Worm (Caenorhabditis elegans) whole organism, late embryonic: ENCODE results near the gene tps-2.

Source experiments
- C38D4.7 ChIP-seq: fragments of 200-800 bp; sonication (Bioruptor generic); optimal IDR thresholded peaks from 2 replicates; lab custom pipeline; 2018; ENCODE audit warnings: mild to moderate bottlenecking, missing genetic modification characterization, moderate library complexity, missing compliant biosample characterization
- K02D7.2 ChIP-seq: sonication (generic microtip); optimal IDR thresholded peaks from 2 replicates; lab custom pipeline; 2017; ENCODE audit warnings: mild to moderate bottlenecking, missing genetic modification characterization, missing compliant biosample characterization
- K09A11.1 ChIP-seq: sonication (generic microtip); optimal IDR thresholded peaks from 2 replicates; lab custom pipeline; 2017; ENCODE audit warnings: antibody characterized with exemption, mild to moderate bottlenecking, missing genetic modification characterization, missing compliant biosample characterization; ENCODE audit not compliant: insufficient read depth
- ama-1 ChIP-seq: fragments of 150-350 bp; optimal IDR thresholded peaks from 2 replicates; lab custom pipeline; 2014
- ceh-18 ChIP-seq: sonication (generic microtip); optimal IDR thresholded peaks from 2 replicates; lab custom pipeline; 2016; ENCODE audit warnings: missing genetic modification characterization, missing compliant biosample characterization
- ceh-24 ChIP-seq: sonication (generic microtip); optimal IDR thresholded peaks from 2 replicates; lab custom pipeline; 2016; ENCODE audit warnings: mild to moderate bottlenecking, missing genetic modification characterization, missing compliant biosample characterization
- ceh-30 ChIP-seq: fragments of 150-350 bp; optimal IDR thresholded peaks from 2 replicates; lab custom pipeline; 2014; ENCODE audit warnings: missing biosample characterization, missing genetic modification characterization
- ceh-31 ChIP-seq: sonication (generic microtip); optimal IDR thresholded peaks from 2 replicates; lab custom pipeline; 2016; ENCODE audit warnings: missing genetic modification characterization, missing compliant biosample characterization
- ceh-9 ChIP-seq: sonication (generic microtip); optimal IDR thresholded peaks from 2 replicates; lab custom pipeline; 2016; ENCODE audit warnings: mild to moderate bottlenecking, missing genetic modification characterization, inconsistent platforms, missing compliant biosample characterization
- che-1 ChIP-seq: sonication (generic microtip); optimal IDR thresholded peaks from 2 replicates; lab custom pipeline; 2016; ENCODE audit warnings: mild to moderate bottlenecking, missing genetic modification characterization, missing compliant biosample characterization
- dmd-4 ChIP-seq: sonication (generic microtip); optimal IDR thresholded peaks from 2 replicates; lab custom pipeline; 2016; ENCODE audit warnings: borderline replicate concordance, missing genetic modification characterization, missing compliant biosample characterization
- dve-1 ChIP-seq: sonication (generic microtip); optimal IDR thresholded peaks from 2 replicates; lab custom pipeline; 2017; ENCODE audit warnings: antibody characterized with exemption, mild to moderate bottlenecking, missing genetic modification characterization, missing compliant biosample characterization
- elt-2 ChIP-seq: sonication (generic microtip); optimal IDR thresholded peaks from 2 replicates; lab custom pipeline; 2016; ENCODE audit warnings: missing genetic modification reagents, missing genetic modification characterization, missing compliant biosample characterization
- ets-4 ChIP-seq: sonication (generic microtip); optimal IDR thresholded peaks from 2 replicates; lab custom pipeline; 2016; ENCODE audit warnings: missing genetic modification characterization, missing compliant biosample characterization
- eyg-1 ChIP-seq: sonication (generic microtip); optimal IDR thresholded peaks from 2 replicates; lab custom pipeline; 2016; ENCODE audit warnings: missing genotype, missing genetic modification characterization, missing compliant biosample characterization
- fax-1 ChIP-seq: sonication (generic microtip); optimal IDR thresholded peaks from 2 replicates; lab custom pipeline; 2016; ENCODE audit warnings: missing genotype, missing genetic modification characterization, missing compliant biosample characterization
- fkh-6 ChIP-seq: sonication (generic microtip); optimal IDR thresholded peaks from 2 replicates; lab custom pipeline; 2016; ENCODE audit warnings: missing genetic modification characterization, missing compliant biosample characterization
- gmeb-2 ChIP-seq: sonication (generic microtip); optimal IDR thresholded peaks from 2 replicates; lab custom pipeline; 2016; ENCODE audit warnings: missing genetic modification characterization, inconsistent platforms, missing compliant biosample characterization
- hlh-30 ChIP-seq: sonication (generic microtip); optimal IDR thresholded peaks from 2 replicates; lab custom pipeline; 2017; ENCODE audit warnings: antibody characterized with exemption, missing genetic modification characterization, missing compliant biosample characterization; ENCODE audit not compliant: insufficient read depth
- lim-6 ChIP-seq: sonication (generic microtip); optimal IDR thresholded peaks from 2 replicates; lab custom pipeline; 2016; ENCODE audit warnings: missing genetic modification characterization, missing compliant biosample characterization
- lin-11 ChIP-seq: fragments of 200-800 bp; sonication (Bioruptor generic); optimal IDR thresholded peaks from 2 replicates; lab custom pipeline; 2018; ENCODE audit warnings: mild to moderate bottlenecking, missing genetic modification characterization, missing compliant biosample characterization
- nfya-1 ChIP-seq: sonication (generic microtip); optimal IDR thresholded peaks from 2 replicates; lab custom pipeline; 2017; ENCODE audit warnings: missing genetic modification characterization, mild to moderate bottlenecking, missing compliant biosample characterization, antibody characterized with exemption, moderate library complexity
- nhr-232 ChIP-seq: sonication (generic microtip); optimal IDR thresholded peaks from 2 replicates; lab custom pipeline; 2016; ENCODE audit warnings: missing genetic modification characterization, missing compliant biosample characterization
- odd-2 ChIP-seq: sonication (generic microtip); optimal IDR thresholded peaks from 2 replicates; lab custom pipeline; 2017; ENCODE audit warnings: antibody characterized with exemption, mild to moderate bottlenecking, missing genetic modification characterization, missing compliant biosample characterization
- pag-3 ChIP-seq: sonication (generic microtip); optimal IDR thresholded peaks from 2 replicates; lab custom pipeline; 2016; ENCODE audit warnings: missing compliant biosample characterization, missing genetic modification characterization, borderline replicate concordance
- pax-1 ChIP-seq: fragments of 150-350 bp; optimal IDR thresholded peaks from 2 replicates; lab custom pipeline; 2014; ENCODE audit warnings: missing biosample characterization, missing genetic modification characterization
- pros-1 ChIP-seq: fragments of 150-350 bp; optimal IDR thresholded peaks from 2 replicates; lab custom pipeline; 2014; ENCODE audit warnings: missing biosample characterization, missing genetic modification reagents, missing genetic modification characterization
- ref-2 ChIP-seq: sonication (generic microtip); optimal IDR thresholded peaks from 2 replicates; lab custom pipeline; 2016; ENCODE audit warnings: missing genetic modification characterization, missing compliant biosample characterization
- rnt-1 ChIP-seq: sonication (generic microtip); optimal IDR thresholded peaks from 2 replicates; lab custom pipeline; 2016; ENCODE audit warnings: missing genetic modification characterization, missing compliant biosample characterization
- sdc-2 ChIP-seq: sonication (generic microtip); optimal IDR thresholded peaks from 2 replicates; lab custom pipeline; 2016; ENCODE audit warnings: missing genotype, missing genetic modification characterization, missing compliant biosample characterization
- syd-9 ChIP-seq: sonication (generic microtip); optimal IDR thresholded peaks from 2 replicates; lab custom pipeline; 2016; ENCODE audit warnings: mild to moderate bottlenecking, missing genetic modification characterization, moderate library complexity, missing compliant biosample characterization
- tbx-2 ChIP-seq: sonication (generic microtip); optimal IDR thresholded peaks from 2 replicates; lab custom pipeline; 2016; ENCODE audit warnings: missing genetic modification characterization, missing compliant biosample characterization
- tbx-7 ChIP-seq: sonication (generic microtip); optimal IDR thresholded peaks from 2 replicates; lab custom pipeline; 2016; ENCODE audit warnings: missing genotype, missing genetic modification characterization, missing compliant biosample characterization
- ttx-3 ChIP-seq: sonication (generic microtip); optimal IDR thresholded peaks from 2 replicates; lab custom pipeline; 2016; ENCODE audit warnings: missing genetic modification reagents, missing genetic modification characterization, missing compliant biosample characterization
- unc-42 ChIP-seq: sonication (generic microtip); optimal IDR thresholded peaks from 2 replicates; lab custom pipeline; 2016; ENCODE audit warnings: missing genotype, missing genetic modification characterization, missing compliant biosample characterization
- unc-55 ChIP-seq: sonication (generic microtip); optimal IDR thresholded peaks from 2 replicates; lab custom pipeline; 2017; ENCODE audit warnings: missing biosample characterization, missing genetic modification reagents, missing genetic modification characterization
- zip-5 ChIP-seq: sonication (generic microtip); optimal IDR thresholded peaks from 2 replicates; lab custom pipeline; 2016; ENCODE audit warnings: missing genetic modification characterization, missing compliant biosample characterization

The tps-2 gene

DNA sequence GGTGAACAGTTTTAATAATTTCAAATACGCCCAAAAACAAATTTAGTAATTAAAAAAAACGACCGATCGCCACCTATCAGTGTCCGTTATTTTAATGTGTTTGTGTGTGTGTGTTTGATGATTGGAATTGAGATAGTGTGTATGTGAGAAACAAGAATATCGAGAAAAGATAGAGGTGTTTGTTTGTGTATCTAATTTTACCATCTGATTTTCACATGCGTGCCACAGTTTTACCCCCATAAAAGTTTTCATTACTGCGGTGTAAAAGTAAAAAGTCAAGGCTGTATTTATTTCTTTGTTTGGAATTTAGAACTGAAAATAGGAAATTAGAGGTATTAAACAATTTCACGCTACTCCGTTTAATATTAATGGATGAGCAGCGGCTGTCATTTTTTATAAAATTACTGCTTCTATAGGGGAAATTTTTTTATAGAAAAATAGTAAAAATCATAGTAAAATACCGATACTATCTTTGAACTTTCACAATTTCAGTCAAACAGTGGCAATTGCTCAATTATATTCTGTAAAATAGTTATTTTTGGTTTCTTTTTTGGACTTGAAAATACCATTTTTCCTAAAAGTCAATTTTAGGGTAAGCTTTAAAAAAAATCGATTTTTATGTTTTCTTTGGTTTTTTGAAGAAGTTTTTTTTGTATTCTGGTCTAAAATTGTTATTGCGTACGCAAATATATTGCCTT is 620 bp upstream of the tps-2 start:
- no peak for TF ChIP-seq ceh-31 (tag; lab: Kevin White, UChicago)
- peak; percentile 25 for TF ChIP-seq elt-2 (tag; lab: Kevin White, UChicago)
- TF ChIP-seq pag-3 (tag; lab: Kevin White, UChicago), result no peak

DNA sequence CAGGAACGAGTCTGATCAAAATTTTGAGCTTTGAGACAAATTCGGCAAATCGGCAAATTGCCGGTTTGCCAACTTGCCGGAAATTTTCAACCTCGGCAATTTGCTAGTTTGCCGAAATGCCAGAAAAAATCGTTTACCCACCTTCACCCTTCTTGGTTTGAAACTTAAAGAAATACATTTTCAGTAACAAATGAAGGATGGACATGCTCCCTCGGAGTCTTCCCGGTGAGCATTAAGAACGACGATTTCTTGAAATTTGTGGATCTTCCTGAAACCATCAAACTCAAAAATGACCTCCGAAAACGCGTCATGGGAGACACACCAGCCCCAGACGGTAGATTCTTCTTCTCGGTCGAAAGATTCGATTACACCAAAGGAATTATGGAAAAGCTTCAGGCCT is 2.0 kb downstream of the tps-2 start:
- TF ChIP-seq nhr-232 (no peak), sdc-2 (no peak), odd-2 (tag; lab: Kevin White, UChicago) (no peak)

ce11 chrII:14604261-14604660 is 3.6 kb downstream of the tps-2 start:
- TF ChIP-seq ceh-24 (no peak), C38D4.7 (no peak), ceh-30 (tag; lab: Kevin White, UChicago) (no peak), pros-1 (tag; lab: Kevin White, UChicago) (no peak), ref-2 (tag; lab: Kevin White, UChicago) (no peak), syd-9 (tag; lab: Kevin White, UChicago) (no peak), ceh-18 (tag; lab: Kevin White, UChicago) (no peak), ets-4 (no peak), lin-11 (no peak), nfya-1 (tag; lab: Kevin White, UChicago) (no peak), che-1 (no peak), fkh-6 (tag; lab: Kevin White, UChicago) (no peak), unc-42 (no peak), odd-2 (tag; lab: Kevin White, UChicago) (no peak), tbx-2 (tag; lab: Kevin White, UChicago) (no peak), K02D7.2 (no peak), pax-1 (no peak)

- no peak for TF ChIP-seq dmd-4 (tag; lab: Kevin White, UChicago)
- no peak for TF ChIP-seq hlh-30 (tag; lab: Kevin White, UChicago)
- TF ChIP-seq ttx-3 (tag; lab: Kevin White, UChicago), result no peak
- TF ChIP-seq zip-5 (tag; lab: Kevin White, UChicago), result no peak
- no peak for TF ChIP-seq ceh-30 (tag; lab: Kevin White, UChicago)
- no peak for TF ChIP-seq K09A11.1 (tag; lab: Kevin White, UChicago)
- TF ChIP-seq lim-6 (tag; lab: Kevin White, UChicago), result no peak
- no peak for TF ChIP-seq unc-42
- TF ChIP-seq tbx-7 (tag; lab: Kevin White, UChicago), result no peak
- no peak for TF ChIP-seq rnt-1
Observed at ce11 chrII:14605026-14605425, 4.3 kb downstream of the tps-2 start.

DNA sequence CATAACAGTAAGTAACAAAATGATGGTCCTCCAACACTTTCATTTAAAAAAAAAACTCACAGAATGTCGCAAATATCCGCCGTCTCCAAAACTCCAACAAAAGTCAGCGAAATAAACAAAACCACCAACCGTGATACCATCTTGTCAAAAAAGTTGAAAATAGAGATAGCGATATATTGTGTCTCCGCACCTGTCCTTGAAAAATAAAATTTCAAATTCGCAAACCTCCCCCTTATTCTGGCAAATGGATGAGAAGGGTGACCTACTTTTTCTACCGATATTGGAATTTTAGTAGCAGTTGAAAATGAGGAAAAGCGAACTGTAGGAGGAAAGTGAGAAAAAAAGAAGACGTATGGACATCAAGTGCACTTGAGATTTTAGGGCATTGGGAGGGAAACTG is 4.8 kb downstream of the tps-2 start, which contains the start of gene F19H8.2:
Gene F19H8.2, minus strand, starts transcription at position 391 of the 400 bp plus-strand sequence.
- TF ChIP-seq ceh-9 (tag; lab: Kevin White, UChicago) (no peak), unc-55 (GFP tag; lab: Kevin White, UChicago) (no peak), dve-1 (tag; lab: Kevin White, UChicago) (no peak), gmeb-2 (tag; lab: Kevin White, UChicago) (no peak), ama-1 (lab: Kevin White, UChicago) (no peak), fax-1 (tag; lab: Kevin White, UChicago) (no peak), eyg-1 (tag; lab: Kevin White, UChicago) (no peak)
